Worm (Caenorhabditis elegans) whole organism, dauer: ENCODE measurements around the gene T12G3.4.

Experiments
- unc-62 ChIP-seq: sonication (generic microtip); optimal IDR thresholded peaks from 2 replicates; lab custom pipeline; 2017; ENCODE audit warnings: missing biosample characterization, missing genetic modification reagents, missing genetic modification characterization

The T12G3.4 gene

ce11 chrIV:12078907-12079523, 31.0 kb downstream of the T12G3.4 start, which contains the start of gene lex-1:
lex-1 (plus strand) TSS chrIV:12079473.
- TF ChIP-seq unc-62, result no peak

- no peak for TF ChIP-seq unc-62
These were observed 32.8 kb downstream of the T12G3.4 start for ce11 chrIV:12080807-12081206.

- TF ChIP-seq unc-62, result no peak
These were observed 36.1 kb downstream of the T12G3.4 start, which contains the start of gene repo-1 for ce11 chrIV:12084178-12084577. repo-1 (plus strand) TSS chrIV:12084478.

- TF ChIP-seq unc-62, result no peak
These were observed 36.5 kb downstream of the T12G3.4 start for ce11 chrIV:12084587-12084986.

ce11 chrIV:12085120-12085519, 37.1 kb downstream of the T12G3.4 start, which contains the start of gene rbm-34:
rbm-34 (plus strand) TSS chrIV:12085420.
- TF ChIP-seq unc-62, result no peak

ce11 chrIV:12086498-12086897, 38.4 kb downstream of the T12G3.4 start:
- TF ChIP-seq unc-62, result no peak

ce11 chrIV:12088898-12089297, 40.8 kb downstream of the T12G3.4 start:
- no peak for TF ChIP-seq unc-62

- no peak for TF ChIP-seq unc-62
These were observed 41.5 kb downstream of the T12G3.4 start, which contains the start of gene F11A10.6 for ce11 chrIV:12089551-12089950. F11A10.6 (minus strand) TSS chrIV:12089651.

- TF ChIP-seq unc-62, result no peak
These were observed 44.1 kb downstream of the T12G3.4 start, which contains the start of gene mig-32 for ce11 chrIV:12092113-12092512. mig-32 (minus strand) TSS chrIV:12092213.

ce11 chrIV:12093384-12093783, 45.3 kb downstream of the T12G3.4 start, which contains the start of gene cpsf-4:
cpsf-4 (minus strand) TSS chrIV:12093445.
- TF ChIP-seq unc-62, result no peak

- TF ChIP-seq unc-62, result no peak
These were observed 45.8 kb downstream of the T12G3.4 start, which contains the start of gene F11A10.5 for ce11 chrIV:12093819-12094218. F11A10.5 (plus strand) TSS chrIV:12094119.

ce11 chrIV:12096479-12096878, 48.4 kb downstream of the T12G3.4 start, which contains the start of gene mon-2:
mon-2 (plus strand) TSS chrIV:12096779.
- TF ChIP-seq unc-62, result no peak
